Worm (Caenorhabditis elegans): ENCODE results near the gene mrps-28.

DNA sequence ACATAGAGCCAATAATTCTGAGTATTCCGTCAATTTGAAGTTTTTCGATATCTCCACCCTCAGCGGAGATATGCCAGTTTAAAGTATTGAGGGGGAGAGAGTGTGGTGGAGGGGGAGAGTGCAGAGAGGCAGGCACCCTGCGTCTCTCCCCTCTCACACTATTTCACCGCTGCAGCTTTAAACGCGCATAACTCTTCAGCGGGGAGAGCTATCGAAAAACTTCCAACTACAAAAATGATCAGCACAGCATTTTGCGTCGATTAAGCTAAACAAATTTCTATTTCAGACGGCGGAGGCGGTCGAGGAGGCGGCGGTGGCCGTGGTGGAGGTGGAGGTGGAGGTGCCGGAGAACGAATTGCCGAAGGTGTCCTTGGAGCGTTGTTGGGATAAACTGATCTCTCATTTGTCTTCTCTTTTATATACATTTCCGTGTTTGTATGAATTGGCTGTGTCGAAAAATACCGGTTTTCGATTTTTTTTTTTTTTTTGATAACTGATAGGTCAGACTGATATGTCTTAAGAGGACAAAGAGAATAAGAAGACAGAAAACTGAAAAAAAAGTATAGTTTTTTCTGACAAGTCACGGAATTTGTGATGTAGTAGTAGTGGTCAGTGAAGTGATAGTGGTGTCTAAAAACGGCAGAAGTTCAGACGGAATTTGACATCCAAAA is 32.2 kb upstream of the mrps-28 start:
- no peak for TF ChIP-seq nhr-11 (tag; optimal IDR thresholded peaks at IDR 0.05)
- no peak for TF ChIP-seq nhr-12 (tag; optimal IDR thresholded peaks at IDR 0.05)
- no peak for TF ChIP-seq nhr-77 (tag; optimal IDR thresholded peaks at IDR 0.05)
- TF ChIP-seq snpc-4 (tag; optimal IDR thresholded peaks at IDR 0.05), result no peak
- no peak for TF ChIP-seq nhr-10 (tag; optimal IDR thresholded peaks at IDR 0.05)
- TF ChIP-seq elt-1 (tag; optimal IDR thresholded peaks at IDR 0.05), result no peak
- TF ChIP-seq mdl-1 (tag; optimal IDR thresholded peaks at IDR 0.05), result no peak
- TF ChIP-seq ztf-4 (tag; optimal IDR thresholded peaks at IDR 0.05), result no peak
- TF ChIP-seq lsy-2 (tag; optimal IDR thresholded peaks at IDR 0.05), result no peak
- TF ChIP-seq ztf-1 (GFP tag; conservative IDR thresholded peaks at IDR 0.05), result no peak
- no peak for TF ChIP-seq lin-39 (tag; optimal IDR thresholded peaks at IDR 0.05)
- TF ChIP-seq ZK546.5 (tag; optimal IDR thresholded peaks at IDR 0.05), result no peak
- no peak for TF ChIP-seq fos-1 (tag; optimal IDR thresholded peaks at IDR 0.05)
- no peak for TF ChIP-seq nhr-23 (tag; optimal IDR thresholded peaks at IDR 0.05)

Measured in whole organism, L2 larva.